Fruit fly (Drosophila melanogaster): ENCODE results near the gene CG8833.
A peak's percentile ranks its signal among the peaks of the same experiment; 100 is the strongest.

CG8833 gene

dm6 chr3L:13924646-13925045 lies 4.2 kb downstream of the CG8833 start:
- no peak for TF ChIP-seq EcR (GFP tag; optimal IDR thresholded peaks at IDR 0.05)
- TF ChIP-seq Pif1A (GFP tag; optimal IDR thresholded peaks at IDR 0.05) = no peak
- no peak for TF ChIP-seq Ets98B (GFP tag; IDR thresholded peaks at IDR 0.05)
- TF ChIP-seq CG9948 (tag; optimal IDR thresholded peaks at IDR 0.05) = no peak
- TF ChIP-seq CG8301 (tag; optimal IDR thresholded peaks at IDR 0.05) = no peak
- TF ChIP-seq CG13204 (GFP tag; optimal IDR thresholded peaks at IDR 0.05) = no peak
- TF ChIP-seq gl (tag; optimal IDR thresholded peaks at IDR 0.05) = no peak
- TF ChIP-seq rn (GFP tag; IDR thresholded peaks at IDR 0.05) = no peak
- no peak for TF ChIP-seq Snoo (tag; optimal IDR thresholded peaks at IDR 0.05)
- no peak for TF ChIP-seq CG15710 (tag; optimal IDR thresholded peaks at IDR 0.05)
- TF ChIP-seq Pif1B (GFP tag; optimal IDR thresholded peaks at IDR 0.05) = no peak
- no peak for TF ChIP-seq CG34367 (tag; optimal IDR thresholded peaks at IDR 0.05)
- TF ChIP-seq fd96Ca (GFP tag; IDR thresholded peaks at IDR 0.05) = no peak

dm6 chr3L:13923332-13924272 lies 5.2 kb downstream of the CG8833 start:
- TF ChIP-seq CG34367 (tag; optimal IDR thresholded peaks at IDR 0.05) (peak; percentile 12), CG32121 (GFP tag; IDR thresholded peaks at IDR 0.05) (peak; percentile 62), CG14655 (GFP tag; optimal IDR thresholded peaks at IDR 0.05) (no peak), Ets98B (GFP tag; IDR thresholded peaks at IDR 0.05) (peak; percentile 42; the same call in 1 of the 2 replicates), CG12605 (GFP tag; IDR thresholded peaks at IDR 0.05) (peak; percentile 52), D1 (tag; optimal IDR thresholded peaks at IDR 0.05) (no peak), CG8159 (tag; optimal IDR thresholded peaks at IDR 0.05) (peak; percentile 30), CG9948 (tag; optimal IDR thresholded peaks at IDR 0.05) (peak; percentile 36), CG17806 (tag; optimal IDR thresholded peaks at IDR 0.05) (peak; percentile 28), gl (tag; optimal IDR thresholded peaks at IDR 0.05) (no peak), CG8301 (tag; optimal IDR thresholded peaks at IDR 0.05) (peak; percentile 13), Pif1A (GFP tag; optimal IDR thresholded peaks at IDR 0.05) (peak; percentile 30), rn (GFP tag; IDR thresholded peaks at IDR 0.05) (no peak), CG13204 (GFP tag; optimal IDR thresholded peaks at IDR 0.05) (no peak), EcR (GFP tag; optimal IDR thresholded peaks at IDR 0.05) (no peak), CG4496 (GFP tag; IDR thresholded peaks at IDR 0.05) (peak; percentile 77), Pif1B (GFP tag; optimal IDR thresholded peaks at IDR 0.05) (peak; percentile 22), Snoo (tag; optimal IDR thresholded peaks at IDR 0.05) (peak; percentile 10), CG10348 (GFP tag; IDR thresholded peaks at IDR 0.05) (no peak), fd96Ca (GFP tag; IDR thresholded peaks at IDR 0.05) (0 out of 3 replicates have a peak, but pooled peaks have one; percentile 6), CG15710 (tag; optimal IDR thresholded peaks at IDR 0.05) (peak; percentile 19)

- TF ChIP-seq Snoo (tag; optimal IDR thresholded peaks at IDR 0.05) (peak; percentile 21), CG12605 (GFP tag; IDR thresholded peaks at IDR 0.05) (no peak), CG15710 (tag; optimal IDR thresholded peaks at IDR 0.05) (no peak), EcR (GFP tag; optimal IDR thresholded peaks at IDR 0.05) (no peak), CG9948 (tag; optimal IDR thresholded peaks at IDR 0.05) (peak; percentile 28), CG8159 (tag; optimal IDR thresholded peaks at IDR 0.05) (no peak), CG8301 (tag; optimal IDR thresholded peaks at IDR 0.05) (peak; percentile 59), CG10348 (GFP tag; IDR thresholded peaks at IDR 0.05) (no peak), fd96Ca (GFP tag; IDR thresholded peaks at IDR 0.05) (peak; percentile 76), Pif1B (GFP tag; optimal IDR thresholded peaks at IDR 0.05) (peak; percentile 36), CG13204 (GFP tag; optimal IDR thresholded peaks at IDR 0.05) (no peak), CG4496 (GFP tag; IDR thresholded peaks at IDR 0.05) (peak; percentile 75), D1 (tag; optimal IDR thresholded peaks at IDR 0.05) (no peak), CG17806 (tag; optimal IDR thresholded peaks at IDR 0.05) (peak; percentile 12), Pif1A (GFP tag; optimal IDR thresholded peaks at IDR 0.05) (peak; percentile 43), CG34367 (tag; optimal IDR thresholded peaks at IDR 0.05) (no peak), rn (GFP tag; IDR thresholded peaks at IDR 0.05) (no peak), CG14655 (GFP tag; optimal IDR thresholded peaks at IDR 0.05) (peak; percentile 69), Ets98B (GFP tag; IDR thresholded peaks at IDR 0.05) (0 out of 2 replicates have a peak, but pooled peaks have one; percentile 20), CG32121 (GFP tag; IDR thresholded peaks at IDR 0.05) (peak; percentile 39; the same call in 1 of the 2 replicates), gl (tag; optimal IDR thresholded peaks at IDR 0.05) (no peak)
Observed at dm6 chr3L:13922023-13922652, 6.7 kb downstream of the CG8833 start.

dm6 chr3L:13920632-13920981 lies 8.2 kb downstream of the CG8833 start:
- TF ChIP-seq D1 (tag; optimal IDR thresholded peaks at IDR 0.05) (no peak), fd96Ca (GFP tag; IDR thresholded peaks at IDR 0.05) (no peak), rn (GFP tag; IDR thresholded peaks at IDR 0.05) (no peak), CG10348 (GFP tag; IDR thresholded peaks at IDR 0.05) (no peak), CG12605 (GFP tag; IDR thresholded peaks at IDR 0.05) (no peak), Pif1A (GFP tag; optimal IDR thresholded peaks at IDR 0.05) (no peak), Snoo (tag; optimal IDR thresholded peaks at IDR 0.05) (no peak), CG9948 (tag; optimal IDR thresholded peaks at IDR 0.05) (no peak), CG13204 (GFP tag; optimal IDR thresholded peaks at IDR 0.05) (no peak)

Measured in whole organism, pupa.